Worm (Caenorhabditis elegans) whole organism, midembryonic: ENCODE results near the gene nhr-5.

ENCODE experiments used
- flt-1 ChIP-seq: fragments of 200-800 bp; sonication (Bioruptor generic); IDR thresholded peaks from 2 replicates; pipeline ENCODE4 v1.3.6; 2022; ENCODE audit warnings: missing genetic modification characterization, missing compliant biosample characterization
- med-1 ChIP-seq: sonication (generic microtip); optimal IDR thresholded peaks from 2 replicates; lab custom pipeline; 2017; ENCODE audit warnings: missing genetic modification characterization, mild to moderate bottlenecking, missing compliant biosample characterization, antibody characterized with exemption, missing genetic modification reagents; ENCODE audit not compliant: insufficient read depth

DNA sequence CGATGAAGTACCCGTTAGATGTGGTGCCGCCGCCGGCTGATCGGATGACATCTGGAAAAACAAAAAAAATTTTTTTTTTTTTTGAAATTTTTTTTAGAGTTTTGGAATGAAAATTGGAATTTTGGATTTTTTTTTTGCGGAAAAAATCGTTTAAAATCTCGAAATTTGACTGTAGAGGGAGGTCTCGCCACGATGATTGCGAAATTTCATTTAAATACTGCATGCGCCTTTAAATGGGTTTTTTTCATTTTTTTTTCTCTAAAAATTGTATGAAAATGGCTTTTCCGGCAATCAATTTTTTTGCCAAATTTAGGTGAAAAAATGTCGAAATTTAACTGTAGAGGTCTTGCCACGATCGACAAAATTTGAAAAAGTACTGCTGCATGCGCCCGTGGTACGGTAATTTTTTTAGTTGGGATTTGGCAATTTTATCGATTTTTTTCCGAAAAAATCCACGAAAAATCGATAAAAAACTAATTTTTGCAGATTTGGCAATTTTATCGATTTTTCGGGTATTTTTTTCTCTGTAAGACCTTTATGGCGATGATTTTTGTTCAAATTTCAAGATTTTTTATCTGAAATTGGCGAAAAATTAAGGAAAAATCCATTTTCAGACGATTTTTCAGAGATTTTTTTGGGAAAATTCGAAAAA is 53.2 kb downstream of the nhr-5 start, which contains the start of gene gtf-2H4:
- no peak for TF ChIP-seq flt-1 (GFP tag; lab: Robert Waterston, UW)
- no peak for TF ChIP-seq med-1 (GFP tag; lab: Kevin White, UChicago)
